Fruit fly (Drosophila melanogaster) whole organism, embryonic: ENCODE data around the gene Hmr.

ENCODE experiments used
- Abd-B ChIP-seq: fragments of 200-800 bp; sonication (Bioruptor generic); optimal IDR thresholded peaks from 2 replicates; lab custom pipeline; 2018; ENCODE audit warnings: missing biosample characterization, mild to moderate bottlenecking, missing genetic modification characterization, moderate library complexity
- Antp ChIP-seq: fragments of 200-800 bp; sonication (Bioruptor generic); optimal IDR thresholded peaks from 3 replicates; lab custom pipeline; 2016; ENCODE audit warnings: missing biosample characterization, missing genetic modification characterization
- Bdp1 ChIP-seq: fragments of 200-800 bp; sonication (Bioruptor generic); optimal IDR thresholded peaks from 3 replicates; lab custom pipeline; 2016; ENCODE audit warnings: missing biosample characterization, missing genetic modification characterization
- CG12391 ChIP-seq: fragments of 200-800 bp; sonication (Bioruptor generic); optimal IDR thresholded peaks from 3 replicates; lab custom pipeline; 2018; ENCODE audit warnings: missing biosample characterization, mild to moderate bottlenecking, missing genetic modification characterization, moderate library complexity
- CG15601 ChIP-seq: fragments of 200-800 bp; sonication (Bioruptor generic); optimal IDR thresholded peaks from 3 replicates; lab custom pipeline; 2019; ENCODE audit warnings: missing biosample characterization, mild to moderate bottlenecking, missing genetic modification characterization, moderate library complexity
- CG1603 ChIP-seq: fragments of 200-800 bp; sonication (Bioruptor generic); optimal IDR thresholded peaks from 2 replicates; lab custom pipeline; 2019; ENCODE audit warnings: missing biosample characterization, mild to moderate bottlenecking, missing genetic modification characterization, moderate library complexity
- CG16779 ChIP-seq: fragments of 200-800 bp; sonication (Bioruptor generic); IDR thresholded peaks from 2 replicates; pipeline ENCODE4 v1.3.6; 2022; ENCODE audit warnings: missing biosample characterization, missing genetic modification characterization
- CG17829 ChIP-seq: fragments of 200-800 bp; optimal IDR thresholded peaks from 2 replicates; lab custom pipeline; 2019; ENCODE audit warnings: missing biosample characterization, mild to moderate bottlenecking, missing genetic modification characterization, moderate library complexity
- CG1792 ChIP-seq: fragments of 200-800 bp; sonication (Bioruptor generic); optimal IDR thresholded peaks from 2 replicates; lab custom pipeline; 2016; ENCODE audit warnings: missing biosample characterization, missing genetic modification characterization
- CG18619 ChIP-seq: fragments of 200-800 bp; sonication (Bioruptor generic); optimal IDR thresholded peaks from 3 replicates; lab custom pipeline; 2017; ENCODE audit warnings: missing biosample characterization, mild to moderate bottlenecking, missing genetic modification characterization
- CG18764 ChIP-seq: fragments of 200-800 bp; sonication (Bioruptor generic); optimal IDR thresholded peaks from 3 replicates; lab custom pipeline; 2016; ENCODE audit warnings: missing biosample characterization, missing genetic modification characterization
- CG2678 ChIP-seq: fragments of 200-800 bp; sonication (Bioruptor generic); optimal IDR thresholded peaks from 3 replicates; lab custom pipeline; 2019; ENCODE audit warnings: missing biosample characterization, mild to moderate bottlenecking, missing genetic modification characterization, moderate library complexity
- CG30020 ChIP-seq: fragments of 200-800 bp; optimal IDR thresholded peaks from 2 replicates; lab custom pipeline; 2019; ENCODE audit warnings: missing biosample characterization, mild to moderate bottlenecking, missing genetic modification characterization, moderate library complexity
- CG31365 ChIP-seq: fragments of 200-800 bp; sonication (Bioruptor generic); optimal IDR thresholded peaks from 2 replicates; lab custom pipeline; 2018; ENCODE audit warnings: missing biosample characterization, mild to moderate bottlenecking, missing genetic modification characterization
- CG31388 ChIP-seq: fragments of 200-800 bp; sonication (Bioruptor generic); optimal IDR thresholded peaks from 2 replicates; lab custom pipeline; 2016; ENCODE audit warnings: missing biosample characterization, missing genetic modification characterization
- CG5180 ChIP-seq: fragments of 200-800 bp; sonication (Bioruptor generic); optimal IDR thresholded peaks from 3 replicates; lab custom pipeline; 2017; ENCODE audit warnings: missing biosample characterization, missing genetic modification characterization, mild to moderate bottlenecking, moderate library complexity, missing genetic modification reagents
- CG6175 ChIP-seq: fragments of 200-800 bp; sonication (Bioruptor generic); IDR thresholded peaks from 3 replicates; pipeline ENCODE4 v1.3.6; 2022; ENCODE audit warnings: missing biosample characterization, missing genetic modification characterization
- CG6254 ChIP-seq: fragments of 200-800 bp; sonication (Bioruptor generic); optimal IDR thresholded peaks from 3 replicates; lab custom pipeline; 2017; ENCODE audit warnings: mild to moderate bottlenecking, missing biosample characterization, missing genetic modification reagents, missing genetic modification characterization
- CG6654 ChIP-seq: fragments of 200-800 bp; sonication (Bioruptor generic); optimal IDR thresholded peaks from 2 replicates; lab custom pipeline; 2017; ENCODE audit warnings: missing biosample characterization, mild to moderate bottlenecking, missing genetic modification characterization
- CG7786 ChIP-seq: fragments of 200-800 bp; sonication (Bioruptor generic); optimal IDR thresholded peaks from 2 replicates; lab custom pipeline; 2016; ENCODE audit warnings: missing biosample characterization, missing genetic modification characterization
- CG8359 ChIP-seq: fragments of 200-800 bp; sonication (Bioruptor generic); optimal IDR thresholded peaks from 2 replicates; lab custom pipeline; 2017; ENCODE audit warnings: missing biosample characterization, mild to moderate bottlenecking, missing genetic modification characterization, borderline replicate concordance
- CG9876 ChIP-seq: fragments of 200-800 bp; sonication (Bioruptor generic); optimal IDR thresholded peaks from 2 replicates; lab custom pipeline; 2016; ENCODE audit warnings: missing biosample characterization, missing genetic modification characterization
- CkIIα-i1 ChIP-seq: fragments of 200-800 bp; sonication (Bioruptor generic); IDR thresholded peaks from 2 replicates; pipeline ENCODE4 v1.3.6; 2022; ENCODE audit warnings: missing biosample characterization, missing genetic modification characterization
- D19A ChIP-seq: fragments of 200-800 bp; optimal IDR thresholded peaks from 3 replicates; lab custom pipeline; 2019; ENCODE audit warnings: missing biosample characterization, mild to moderate bottlenecking, missing genetic modification characterization, moderate library complexity
- Dfd ChIP-seq, 2 experiments: fragments of >200 bp; optimal IDR thresholded peaks; 2 replicates each; lab custom pipeline; 2017; ENCODE audit warnings: missing biosample characterization in 2 of 2, missing genetic modification characterization in 2 of 2
- Dip2 ChIP-seq: fragments of 200-800 bp; sonication (Bioruptor generic); IDR thresholded peaks from 2 replicates; pipeline ENCODE4 v1.3.6; 2022; ENCODE audit warnings: missing biosample characterization, missing genetic modification characterization
- Dp ChIP-seq: fragments of 200-800 bp; sonication (Bioruptor generic); optimal IDR thresholded peaks from 2 replicates; lab custom pipeline; 2018; ENCODE audit warnings: missing biosample characterization, mild to moderate bottlenecking, missing genetic modification characterization, moderate library complexity
- HmgZ ChIP-seq: fragments of 200-800 bp; sonication (Bioruptor generic); optimal IDR thresholded peaks from 2 replicates; lab custom pipeline; 2018; ENCODE audit warnings: missing biosample characterization, mild to moderate bottlenecking, missing genetic modification characterization
- Lim3 ChIP-seq: fragments of 200-800 bp; sonication (Bioruptor generic); IDR thresholded peaks from 2 replicates; pipeline ENCODE4 v1.3.6; 2022; ENCODE audit warnings: missing biosample characterization, missing genetic modification characterization
- Myb ChIP-seq: fragments of 200-800 bp; sonication (Bioruptor generic); optimal IDR thresholded peaks from 2 replicates; lab custom pipeline; 2016; ENCODE audit warnings: missing biosample characterization, missing genetic modification characterization
- Scr ChIP-seq: fragments of 200-800 bp; sonication (Bioruptor generic); IDR thresholded peaks from 2 replicates; pipeline ENCODE4 v1.3.6; 2022; ENCODE audit warnings: missing biosample characterization, missing genetic modification characterization; ENCODE audit not compliant: partially characterized antibody
- Side ChIP-seq: fragments of 200-800 bp; sonication (Bioruptor generic); optimal IDR thresholded peaks from 2 replicates; lab custom pipeline; 2016; ENCODE audit warnings: missing biosample characterization, missing genetic modification characterization
- Sin3A ChIP-seq: fragments of >200 bp; optimal IDR thresholded peaks from 2 replicates; lab custom pipeline; 2018
- YL-1 ChIP-seq: fragments of 200-800 bp; sonication (Bioruptor generic); optimal IDR thresholded peaks from 3 replicates; lab custom pipeline; 2017; ENCODE audit warnings: missing biosample characterization, mild to moderate bottlenecking, missing genetic modification characterization
- bbx ChIP-seq: fragments of 200-800 bp; sonication (Bioruptor generic); IDR thresholded peaks from 2 replicates; pipeline ENCODE4 v1.3.6; 2022; ENCODE audit warnings: missing biosample characterization, missing genetic modification characterization; ENCODE audit not compliant: partially characterized antibody
- chinmo ChIP-seq: fragments of 200-800 bp; sonication (Bioruptor generic); IDR thresholded peaks from 4 replicates; pipeline ENCODE4 v1.3.6; 2022; ENCODE audit warnings: missing biosample characterization, missing genetic modification characterization; ENCODE audit not compliant: partially characterized antibody
- crp ChIP-seq, 2 experiments: fragments of 200-800 bp; sonication (Bioruptor generic); optimal IDR thresholded peaks; 2 replicates in 1 of 2; 3 replicates in 1 of 2; lab custom pipeline; 2017; ENCODE audit warnings: missing biosample characterization in 2 of 2, missing genetic modification characterization in 2 of 2, mild to moderate bottlenecking in 1 of 2, moderate library complexity in 1 of 2
- dimm ChIP-seq: fragments of 200-800 bp; sonication (Bioruptor generic); IDR thresholded peaks from 2 replicates; pipeline ENCODE4 v1.3.6; 2022; ENCODE audit warnings: missing biosample characterization, missing genetic modification characterization
- gcm2 ChIP-seq: fragments of 200-800 bp; sonication (Bioruptor generic); optimal IDR thresholded peaks from 2 replicates; lab custom pipeline; 2016; ENCODE audit warnings: missing biosample characterization, missing genetic modification characterization
- h ChIP-seq: fragments of >200 bp; optimal IDR thresholded peaks from 2 replicates; lab custom pipeline; 2017
- hb ChIP-seq: fragments of 200-800 bp; sonication (Bioruptor generic); IDR thresholded peaks from 3 replicates; pipeline ENCODE4 v1.3.6; 2022; ENCODE audit warnings: missing biosample characterization, missing genetic modification characterization; ENCODE audit not compliant: partially characterized antibody
- mld ChIP-seq: fragments of 200-800 bp; sonication (Bioruptor generic); IDR thresholded peaks from 3 replicates; pipeline ENCODE4 v1.3.6; 2022; ENCODE audit warnings: missing biosample characterization, missing genetic modification characterization; ENCODE audit not compliant: partially characterized antibody
- prd ChIP-seq, 3 experiments: fragments of >200 bp in 2 of 3; fragments of 200-800 bp in 1 of 3; sonication (Bioruptor generic) in 1 of 3; optimal IDR thresholded peaks in 2 of 3; IDR thresholded peaks in 1 of 3; 2 replicates in 2 of 3; 3 replicates in 1 of 3; pipeline versions ENCODE4 v1.3.6 to Lab custom; 2017 to 2022; ENCODE audit warnings: missing biosample characterization in 1 of 3, missing genetic modification characterization in 1 of 3
- pros ChIP-seq: fragments of 200-800 bp; sonication (Bioruptor generic); optimal IDR thresholded peaks from 3 replicates; lab custom pipeline; 2019; ENCODE audit warnings: missing biosample characterization, mild to moderate bottlenecking, missing genetic modification characterization, moderate library complexity
- repo ChIP-seq: fragments of 200-800 bp; sonication (Bioruptor generic); optimal IDR thresholded peaks from 2 replicates; lab custom pipeline; 2016; ENCODE audit warnings: missing biosample characterization, missing genetic modification characterization
- sna ChIP-seq: fragments of 200-800 bp; sonication (Bioruptor generic); IDR thresholded peaks from 2 replicates; pipeline ENCODE4 v1.3.6; 2022; ENCODE audit warnings: missing biosample characterization, missing genetic modification characterization; ENCODE audit not compliant: partially characterized antibody
- tin ChIP-seq: fragments of 200-800 bp; sonication (Bioruptor generic); optimal IDR thresholded peaks from 3 replicates; lab custom pipeline; 2016; ENCODE audit warnings: missing biosample characterization, missing genetic modification characterization
- unpg ChIP-seq: fragments of 200-800 bp; sonication (Bioruptor generic); optimal IDR thresholded peaks from 3 replicates; lab custom pipeline; 2018; ENCODE audit warnings: missing biosample characterization, mild to moderate bottlenecking, missing genetic modification characterization, moderate library complexity
- vfl ChIP-seq: fragments of 200-800 bp; sonication (Bioruptor generic); optimal IDR thresholded peaks from 2 replicates; lab custom pipeline; 2016; ENCODE audit warnings: missing biosample characterization, missing genetic modification characterization
- wdn ChIP-seq: fragments of 200-800 bp; sonication (Bioruptor generic); IDR thresholded peaks from 2 replicates; pipeline ENCODE4 v1.3.6; 2022; ENCODE audit warnings: missing biosample characterization, missing genetic modification characterization

Hmr gene

DNA sequence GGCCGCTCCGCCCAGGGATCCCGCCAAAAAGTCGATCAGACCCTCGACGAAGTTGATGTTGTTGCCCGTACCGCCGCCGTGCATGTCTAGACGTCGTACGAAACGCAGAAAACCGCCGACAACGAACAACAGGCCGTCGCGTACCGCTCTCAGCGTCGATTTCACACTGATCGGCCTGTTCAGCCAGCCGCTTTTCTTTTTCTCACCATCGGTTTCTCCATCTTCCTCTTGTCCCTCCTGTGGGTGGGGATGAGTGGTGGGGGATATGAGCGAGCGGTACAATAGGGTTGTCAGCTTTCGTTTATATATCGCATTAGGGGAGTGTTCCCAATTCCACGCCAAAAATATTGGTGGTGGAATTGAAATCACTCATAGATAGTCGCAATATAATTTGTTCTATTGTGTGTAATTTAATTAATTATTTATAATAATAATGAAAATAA, 5.8 kb upstream of the Hmr start (continued):
- TF ChIP-seq CG1792 (GFP tag; lab: Kevin White, UChicago) = no peak
- no peak for TF ChIP-seq Side (GFP tag; lab: Kevin White, UChicago)
- TF ChIP-seq Myb = no peak
- TF ChIP-seq CG1603 = no peak
- TF ChIP-seq mld (GFP tag; lab: Robert Waterston, UW) = no peak
- no peak for TF ChIP-seq CG30020 (tag; lab: Kevin White, UChicago)
- TF ChIP-seq Abd-B (GFP tag; lab: Kevin White, UChicago) = peak; percentile 45
- no peak for TF ChIP-seq Sin3A
- TF ChIP-seq hb = no peak
- no peak for TF ChIP-seq CG9876 (GFP tag; lab: Kevin White, UChicago)
- TF ChIP-seq h (lab: Kevin White, UChicago) = no peak
- TF ChIP-seq CG5180 (GFP tag; lab: Kevin White, UChicago) = no peak
- TF ChIP-seq CG12391 (tag; lab: Kevin White, UChicago) = peak; percentile 60
- TF ChIP-seq CG8359 (GFP tag; lab: Kevin White, UChicago) = no peak
- TF ChIP-seq CkIIα-i1 (GFP tag; lab: Robert Waterston, UW) = no peak
- TF ChIP-seq Dip2 (GFP tag; lab: Robert Waterston, UW) = no peak
- TF ChIP-seq CG2678 (tag; lab: Kevin White, UChicago) = peak; percentile 48
- peak; percentile 48 for TF ChIP-seq tin (GFP tag; lab: Kevin White, UChicago)
- TF ChIP-seq CG31388 (GFP tag; lab: Kevin White, UChicago) = no peak
- peak; percentile 46 for TF ChIP-seq bbx (GFP tag; lab: Robert Waterston, UW)
- peak; percentile 6 for TF ChIP-seq Antp (GFP tag; lab: Kevin White, UChicago)
- peak; percentile 20 for TF ChIP-seq unpg (GFP tag; lab: Kevin White, UChicago)
- no peak for TF ChIP-seq CG17829 (tag; lab: Kevin White, UChicago)
- TF ChIP-seq vfl (GFP tag; lab: Kevin White, UChicago) = peak; percentile 4
- no peak for TF ChIP-seq Dp (GFP tag; lab: Kevin White, UChicago)
- TF ChIP-seq chinmo (GFP tag; lab: Robert Waterston, UW) = no peak
- TF ChIP-seq CG16779 = no peak
- TF ChIP-seq CG18764 = peak; percentile 3
- 0 out of 3 replicates have a peak, but pooled peaks have one; percentile 44 for TF ChIP-seq CG6175
- no peak for TF ChIP-seq Dfd (GFP tag; optimal IDR thresholded peaks at IDR 0.05; lab: Kevin White, UChicago)
- TF ChIP-seq CG6254 (GFP tag; lab: Kevin White, UChicago) = no peak
- TF ChIP-seq Scr (GFP tag; lab: Robert Waterston, UW) = 0 out of 2 replicates have a peak, but pooled peaks have one; percentile 38
- no peak for TF ChIP-seq prd (optimal IDR thresholded peaks at IDR 0.05; lab: Kevin White, UChicago)
- peak; percentile 73; the same call in 2 of the 3 replicates for TF ChIP-seq prd (GFP tag; IDR thresholded peaks at IDR 0.05; lab: Robert Waterston, UW)
- no peak for TF ChIP-seq dimm (GFP tag; lab: Robert Waterston, UW)
- no peak for TF ChIP-seq gcm2
- no peak for TF ChIP-seq Lim3
- peak; percentile 2 for TF ChIP-seq HmgZ (tag; lab: Kevin White, UChicago)
- TF ChIP-seq repo (GFP tag; lab: Kevin White, UChicago) = no peak
- no peak for TF ChIP-seq sna (GFP tag; lab: Robert Waterston, UW)
- TF ChIP-seq wdn = 0 out of 2 replicates have a peak, but pooled peaks have one; percentile 23
- no peak for TF ChIP-seq CG7786 (GFP tag; lab: Kevin White, UChicago)
- no peak for TF ChIP-seq CG18619 (GFP tag; lab: Kevin White, UChicago)
- no peak for TF ChIP-seq CG15601 (tag; lab: Kevin White, UChicago)
- TF ChIP-seq CG6654 (GFP tag; lab: Kevin White, UChicago) = no peak
- no peak for TF ChIP-seq CG31365
- no peak for TF ChIP-seq YL-1 (GFP tag; lab: Kevin White, UChicago)
- no peak for TF ChIP-seq D19A (tag; lab: Kevin White, UChicago)
- TF ChIP-seq Bdp1 (GFP tag; lab: Kevin White, UChicago) = no peak
- TF ChIP-seq crp (GFP tag; optimal IDR thresholded peaks at IDR 0.05; lab: Kevin White, UChicago) = no peak
- no peak for TF ChIP-seq pros (GFP tag; lab: Kevin White, UChicago)
